Worm (Caenorhabditis elegans) whole organism, young adult: ENCODE results near the gene B0336.13.

Source experiments
- B0019.2 ChIP-seq: fragments of 200-800 bp; sonication (Bioruptor generic); conservative IDR thresholded peaks from 2 replicates; pipeline ENCODE4 v1.3.6; 2022; ENCODE audit warnings: missing genetic modification reagents, missing genetic modification characterization, missing compliant biosample characterization
- C17E4.6 ChIP-seq: fragments of 200-800 bp; sonication (Bioruptor generic); IDR thresholded peaks from 2 replicates; pipeline ENCODE4 v1.3.6; 2022; ENCODE audit warnings: missing genetic modification reagents, missing genetic modification characterization, missing compliant biosample characterization
- F23B12.7 ChIP-seq: sonication (generic microtip); optimal IDR thresholded peaks from 2 replicates; lab custom pipeline; 2017; ENCODE audit warnings: missing genetic modification characterization, mild to moderate bottlenecking, missing compliant biosample characterization, antibody characterized with exemption, moderate library complexity; ENCODE audit not compliant: insufficient read depth
- F57C9.4 ChIP-seq: sonication (generic microtip); optimal IDR thresholded peaks from 2 replicates; lab custom pipeline; 2017; ENCODE audit warnings: mild to moderate bottlenecking, missing genetic modification characterization, missing compliant biosample characterization
- K11D2.4 ChIP-seq: fragments of 200-800 bp; sonication (Bioruptor generic); IDR thresholded peaks from 2 replicates; pipeline ENCODE4 v1.3.6; 2022; ENCODE audit warnings: missing genetic modification reagents, missing genetic modification characterization, missing compliant biosample characterization
- T07F8.4 ChIP-seq: sonication (generic microtip); optimal IDR thresholded peaks from 2 replicates; lab custom pipeline; 2016; ENCODE audit warnings: mild to moderate bottlenecking, missing genetic modification characterization, moderate library complexity, missing compliant biosample characterization
- Y56A3A.18 ChIP-seq: fragments of 200-800 bp; sonication (Bioruptor generic); IDR thresholded peaks from 2 replicates; pipeline ENCODE4 v1.3.6; 2022; ENCODE audit warnings: missing genetic modification reagents, missing genetic modification characterization, missing compliant biosample characterization
- akir-1 ChIP-seq: fragments of 200-800 bp; sonication (Bioruptor generic); optimal IDR thresholded peaks from 2 replicates; lab custom pipeline; 2018; ENCODE audit warnings: mild to moderate bottlenecking, missing genetic modification characterization, moderate library complexity, missing compliant biosample characterization
- ama-1 ChIP-seq, 3 experiments: fragments of 150-350 bp in 1 of 3; sonication (generic microtip) in 2 of 3; optimal IDR thresholded peaks; 2 replicates each; lab custom pipeline; 2014 to 2018; ENCODE audit warnings: missing biosample characterization in 2 of 3, missing genetic modification characterization in 2 of 3, missing genetic modification reagents in 2 of 3
- aptf-2 ChIP-seq: fragments of 200-800 bp; sonication (Bioruptor generic); conservative IDR thresholded peaks from 2 replicates; pipeline ENCODE4 v1.3.6; 2022; ENCODE audit warnings: missing genetic modification reagents, missing genetic modification characterization, missing compliant biosample characterization
- aptf-3 ChIP-seq: fragments of 200-800 bp; sonication (Bioruptor generic); IDR thresholded peaks from 2 replicates; pipeline ENCODE4 v1.3.6; 2022; ENCODE audit warnings: missing genetic modification characterization, missing compliant biosample characterization
- attf-5 ChIP-seq: fragments of 200-800 bp; sonication (Bioruptor generic); optimal IDR thresholded peaks from 2 replicates; lab custom pipeline; 2018; ENCODE audit warnings: mild to moderate bottlenecking, missing genetic modification characterization, missing compliant biosample characterization
- attf-6 ChIP-seq: fragments of 200-800 bp; sonication (Bioruptor generic); IDR thresholded peaks from 2 replicates; pipeline ENCODE4 v1.3.6; 2022; ENCODE audit warnings: missing genetic modification reagents, missing genetic modification characterization, missing compliant biosample characterization
- bed-1 ChIP-seq: fragments of 200-800 bp; sonication (Bioruptor generic); IDR thresholded peaks from 2 replicates; pipeline ENCODE4 v1.3.6; 2022; ENCODE audit warnings: missing genetic modification reagents, missing genetic modification characterization, missing compliant biosample characterization
- ceh-27 ChIP-seq: fragments of 200-800 bp; sonication (Bioruptor generic); optimal IDR thresholded peaks from 2 replicates; lab custom pipeline; 2018; ENCODE audit warnings: mild to moderate bottlenecking, missing genetic modification characterization, moderate library complexity, missing compliant biosample characterization
- ceh-79 ChIP-seq: sonication (generic microtip); optimal IDR thresholded peaks from 2 replicates; lab custom pipeline; 2017; ENCODE audit warnings: mild to moderate bottlenecking, missing genetic modification characterization, missing compliant biosample characterization
- dpl-1 ChIP-seq: fragments of 150-350 bp; optimal IDR thresholded peaks from 2 replicates; lab custom pipeline; 2014; ENCODE audit warnings: missing biosample characterization, missing genetic modification reagents, missing genetic modification characterization
- efl-1 ChIP-seq: fragments of 150-350 bp; optimal IDR thresholded peaks from 2 replicates; lab custom pipeline; 2014; ENCODE audit warnings: missing biosample characterization, missing genetic modification reagents, missing genetic modification characterization
- egl-44 ChIP-seq: fragments of 200-800 bp; sonication (Bioruptor generic); IDR thresholded peaks from 2 replicates; pipeline ENCODE4 v1.3.6; 2022; ENCODE audit warnings: missing genetic modification reagents, missing genetic modification characterization, missing compliant biosample characterization
- fkh-3 ChIP-seq: sonication (generic microtip); optimal IDR thresholded peaks from 2 replicates; lab custom pipeline; 2016; ENCODE audit warnings: mild to moderate bottlenecking, missing genetic modification characterization, missing compliant biosample characterization
- hlh-12 ChIP-seq: sonication (generic microtip); optimal IDR thresholded peaks from 2 replicates; lab custom pipeline; 2016; ENCODE audit warnings: missing genetic modification characterization, missing compliant biosample characterization
- hmg-1.2 ChIP-seq: fragments of 200-800 bp; sonication (Bioruptor generic); IDR thresholded peaks from 2 replicates; pipeline ENCODE4 v1.3.6; 2022; ENCODE audit warnings: missing genetic modification reagents, missing genetic modification characterization, missing compliant biosample characterization
- hrde-1 ChIP-seq: sonication (generic microtip); optimal IDR thresholded peaks from 2 replicates; lab custom pipeline; 2016; ENCODE audit warnings: missing genetic modification characterization, mild to moderate bottlenecking, missing compliant biosample characterization, moderate library complexity, missing genotype, missing genetic modification reagents, borderline replicate concordance
- hsf-1 ChIP-seq: fragments of 200-800 bp; sonication (Bioruptor generic); IDR thresholded peaks from 2 replicates; pipeline ENCODE4 v1.3.6; 2022; ENCODE audit warnings: missing genetic modification reagents, missing genetic modification characterization, missing compliant biosample characterization
- lin-26 ChIP-seq: fragments of 200-800 bp; sonication (Bioruptor generic); IDR thresholded peaks from 2 replicates; pipeline ENCODE4 v1.3.6; 2022; ENCODE audit warnings: missing genetic modification reagents, missing genetic modification characterization, missing compliant biosample characterization
- lin-35 ChIP-seq, 3 experiments: fragments of 150-350 bp in 2 of 3; sonication (generic microtip) in 1 of 3; optimal IDR thresholded peaks; 2 replicates each; lab custom pipeline; 2014 to 2018; ENCODE audit warnings: missing biosample characterization in 3 of 3, missing genetic modification characterization in 3 of 3, missing genetic modification reagents in 3 of 3
- lin-54 ChIP-seq: fragments of 200-800 bp; sonication (Bioruptor generic); optimal IDR thresholded peaks from 2 replicates; lab custom pipeline; 2018; ENCODE audit warnings: mild to moderate bottlenecking, missing genetic modification characterization, missing compliant biosample characterization
- lsy-27 ChIP-seq: sonication (generic microtip); optimal IDR thresholded peaks from 2 replicates; lab custom pipeline; 2017; ENCODE audit warnings: missing genetic modification characterization, mild to moderate bottlenecking, missing compliant biosample characterization, antibody characterized with exemption, missing genotype, borderline replicate concordance; ENCODE audit not compliant: insufficient read depth
- madf-8 ChIP-seq: fragments of 200-800 bp; sonication (Bioruptor generic); conservative IDR thresholded peaks from 2 replicates; pipeline ENCODE4 v1.3.6; 2022; ENCODE audit warnings: missing genetic modification reagents, missing genetic modification characterization, missing compliant biosample characterization
- mel-28 ChIP-seq: sonication (generic microtip); optimal IDR thresholded peaks from 2 replicates; lab custom pipeline; 2016; ENCODE audit warnings: borderline replicate concordance, mild to moderate bottlenecking, missing genetic modification characterization, missing compliant biosample characterization
- mes-4 ChIP-seq: sonication (generic microtip); optimal IDR thresholded peaks from 2 replicates; lab custom pipeline; 2016; ENCODE audit warnings: missing genotype, missing genetic modification characterization, missing compliant biosample characterization
- nfya-2 ChIP-seq: fragments of 200-800 bp; sonication (Bioruptor generic); IDR thresholded peaks from 2 replicates; pipeline ENCODE4 v1.3.6; 2022; ENCODE audit warnings: missing genetic modification reagents, missing genetic modification characterization, missing compliant biosample characterization
- nhr-120 ChIP-seq: fragments of 200-800 bp; sonication (Bioruptor generic); IDR thresholded peaks from 2 replicates; pipeline ENCODE4 v1.3.6; 2022; ENCODE audit warnings: missing genetic modification characterization, missing compliant biosample characterization
- nhr-179 ChIP-seq: sonication (generic microtip); optimal IDR thresholded peaks from 2 replicates; lab custom pipeline; 2016; ENCODE audit warnings: mild to moderate bottlenecking, missing genetic modification characterization, missing compliant biosample characterization
- pbrm-1 ChIP-seq: fragments of 200-800 bp; sonication (Bioruptor generic); IDR thresholded peaks from 2 replicates; pipeline ENCODE4 v1.3.6; 2022; ENCODE audit warnings: missing genetic modification reagents, missing genetic modification characterization, missing compliant biosample characterization
- rcor-1 ChIP-seq: fragments of 200-800 bp; sonication (Bioruptor generic); IDR thresholded peaks from 2 replicates; pipeline ENCODE4 v1.3.6; 2022; ENCODE audit warnings: missing genetic modification reagents, missing genetic modification characterization, missing compliant biosample characterization
- rpc-1 ChIP-seq, 2 experiments: fragments of 150-350 bp in 1 of 2; sonication (generic microtip) in 1 of 2; optimal IDR thresholded peaks; 2 replicates each; lab custom pipeline; 2014 to 2018; ENCODE audit warnings: missing biosample characterization in 1 of 2, missing genetic modification characterization in 1 of 2, missing genetic modification reagents in 1 of 2, missing genotype in 1 of 2
- sdz-38 ChIP-seq: sonication (generic microtip); optimal IDR thresholded peaks from 2 replicates; lab custom pipeline; 2016; ENCODE audit warnings: missing genotype, missing genetic modification characterization, missing compliant biosample characterization
- snpc-3.4 ChIP-seq: sonication (generic microtip); optimal IDR thresholded peaks from 2 replicates; lab custom pipeline; 2017; ENCODE audit warnings: missing genetic modification characterization, mild to moderate bottlenecking, missing compliant biosample characterization, antibody characterized with exemption, moderate library complexity, missing genotype, missing genetic modification reagents
- somi-1 ChIP-seq: fragments of 200-800 bp; sonication (Bioruptor generic); optimal IDR thresholded peaks from 2 replicates; lab custom pipeline; 2018; ENCODE audit warnings: mild to moderate bottlenecking, missing genetic modification characterization, missing compliant biosample characterization
- tlf-1 ChIP-seq: fragments of 200-800 bp; sonication (Bioruptor generic); optimal IDR thresholded peaks from 2 replicates; lab custom pipeline; 2018; ENCODE audit warnings: mild to moderate bottlenecking, missing genetic modification characterization, missing compliant biosample characterization
- unc-62 ChIP-seq: fragments of 150-350 bp; optimal IDR thresholded peaks from 2 replicates; lab custom pipeline; 2014; ENCODE audit warnings: missing biosample characterization, missing genetic modification reagents, missing genetic modification characterization
- ztf-22 ChIP-seq: fragments of 200-800 bp; sonication (Bioruptor generic); optimal IDR thresholded peaks from 2 replicates; lab custom pipeline; 2018; ENCODE audit warnings: mild to moderate bottlenecking, missing genetic modification characterization, moderate library complexity, missing compliant biosample characterization

The B0336.13 gene

DNA sequence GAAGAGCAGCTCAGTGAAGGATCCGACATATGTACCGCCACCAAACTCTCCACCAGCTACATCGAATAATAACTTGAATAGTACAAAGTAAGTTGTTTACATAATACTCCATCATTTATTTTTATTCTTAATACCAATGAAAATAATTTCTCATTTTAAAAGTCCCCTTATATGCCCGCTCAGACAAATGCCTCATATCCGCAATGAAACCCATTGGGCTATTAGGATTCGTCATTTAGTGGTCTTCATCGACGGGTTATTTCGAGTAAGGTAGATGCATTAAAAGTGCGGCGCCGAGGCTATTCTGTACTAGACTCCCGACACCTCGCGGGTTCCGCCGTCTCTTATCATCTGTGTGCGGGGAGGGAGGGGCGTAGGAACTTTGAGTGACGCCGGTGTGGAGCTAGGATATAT is 40.1 kb upstream of the B0336.13 start (continued):
- peak; percentile 13 for TF ChIP-seq ceh-27

ce11 chrIII:5656941-5657340 is 36.9 kb upstream of the B0336.13 start, which contains the start of gene sdz-21:
Gene sdz-21, minus strand, starts transcription at chrIII:5657041.
- TF ChIP-seq efl-1 (no peak), K11D2.4 (GFP tag; lab: Robert Waterston, UW) (no peak), B0019.2 (GFP tag; lab: Robert Waterston, UW) (no peak), hrde-1 (tag; lab: Kevin White, UChicago) (no peak), aptf-3 (GFP tag; lab: Robert Waterston, UW) (no peak), aptf-2 (GFP tag; lab: Robert Waterston, UW) (no peak), Y56A3A.18 (GFP tag; lab: Robert Waterston, UW) (no peak), attf-6 (GFP tag; lab: Robert Waterston, UW) (no peak), mes-4 (tag; lab: Kevin White, UChicago) (no peak), attf-5 (GFP tag; lab: Kevin White, UChicago) (no peak), lin-35 (GFP tag; optimal IDR thresholded peaks at IDR 0.05; lab: Kevin White, UChicago) (no peak), nhr-120 (GFP tag; lab: Robert Waterston, UW) (no peak), nhr-179 (tag; lab: Kevin White, UChicago) (no peak), ztf-22 (GFP tag; lab: Kevin White, UChicago) (no peak), egl-44 (GFP tag; lab: Robert Waterston, UW) (no peak), unc-62 (GFP tag; lab: Kevin White, UChicago) (no peak), akir-1 (no peak), hlh-12 (tag; lab: Kevin White, UChicago) (no peak), rcor-1 (GFP tag; lab: Robert Waterston, UW) (no peak)

- no peak for TF ChIP-seq hsf-1 (GFP tag; lab: Robert Waterston, UW)
- no peak for TF ChIP-seq lsy-27 (tag; lab: Kevin White, UChicago)
- no peak for TF ChIP-seq lin-35 (GFP tag; optimal IDR thresholded peaks at IDR 0.05; lab: Kevin White, UChicago)
- no peak for TF ChIP-seq C17E4.6
These were observed 32.9 kb upstream of the B0336.13 start, which contains the start of gene F54E7.6 for ce11 chrIII:5660976-5661375. Gene F54E7.6, minus strand, starts transcription at chrIII:5661085.

- no peak for TF ChIP-seq F57C9.4 (tag; lab: Kevin White, UChicago)
- TF ChIP-seq bed-1 = no peak
- peak; percentile 94 for TF ChIP-seq lin-54 (GFP tag; lab: Kevin White, UChicago)
- no peak for TF ChIP-seq somi-1 (GFP tag; lab: Kevin White, UChicago)
- no peak for TF ChIP-seq T07F8.4
- no peak for TF ChIP-seq F23B12.7 (tag; lab: Kevin White, UChicago)
- no peak for TF ChIP-seq fkh-3
- TF ChIP-seq mel-28 (tag; lab: Kevin White, UChicago) = no peak
- peak; percentile 100 for TF ChIP-seq madf-8 (GFP tag; lab: Robert Waterston, UW)
- peak; percentile 59; the same call in 1 of the 2 replicates for TF ChIP-seq hmg-1.2 (GFP tag; lab: Robert Waterston, UW)
- TF ChIP-seq lin-26 = no peak
- no peak for TF ChIP-seq nfya-2 (GFP tag; lab: Robert Waterston, UW)
- TF ChIP-seq K11D2.4 (GFP tag; lab: Robert Waterston, UW) = no peak
- no peak for TF ChIP-seq ceh-79 (tag; lab: Kevin White, UChicago)
- peak; percentile 82 for TF ChIP-seq tlf-1 (GFP tag; lab: Kevin White, UChicago)
- peak; percentile 72 for TF ChIP-seq attf-6 (GFP tag; lab: Robert Waterston, UW)
- TF ChIP-seq ama-1 (optimal IDR thresholded peaks at IDR 0.05; lab: Kevin White, UChicago) = no peak
- TF ChIP-seq ama-1 (GFP tag; optimal IDR thresholded peaks at IDR 0.05; lab: Kevin White, UChicago) = no peak
- TF ChIP-seq sdz-38 = no peak
- peak; percentile 85 for TF ChIP-seq snpc-3.4
- TF ChIP-seq pbrm-1 (GFP tag; lab: Robert Waterston, UW) = peak; percentile 72; the same call in 1 of the 2 replicates
- TF ChIP-seq rpc-1 (optimal IDR thresholded peaks at IDR 0.05; lab: Kevin White, UChicago) = no peak
- no peak for TF ChIP-seq rpc-1 (tag; optimal IDR thresholded peaks at IDR 0.05; lab: Kevin White, UChicago)
- TF ChIP-seq dpl-1 (GFP tag; lab: Kevin White, UChicago) = peak; percentile 95
These were observed 30.3 kb upstream of the B0336.13 start for ce11 chrIII:5663521-5663920.
